Worm (Caenorhabditis elegans) whole organism, L3 larva: Measurements from ENCODE around the gene R02F11.3.

ENCODE experiments used
- R02D3.7 ChIP-seq: fragments of 150-350 bp; optimal IDR thresholded peaks from 2 replicates; lab custom pipeline; 2014; ENCODE audit warnings: missing biosample characterization, missing genetic modification characterization
- ZK546.5 ChIP-seq: sonication (generic microtip); optimal IDR thresholded peaks from 2 replicates; lab custom pipeline; 2017; ENCODE audit warnings: missing biosample characterization, missing genetic modification characterization
- aly-2 ChIP-seq: fragments of 150-350 bp; optimal IDR thresholded peaks from 2 replicates; lab custom pipeline; 2014; ENCODE audit warnings: missing biosample characterization, missing genetic modification characterization
- ama-1 ChIP-seq: fragments of 150-350 bp; optimal IDR thresholded peaks from 2 replicates; lab custom pipeline; 2018
- ceh-16 ChIP-seq: sonication (generic microtip); optimal IDR thresholded peaks from 2 replicates; lab custom pipeline; 2017; ENCODE audit warnings: missing biosample characterization, missing genetic modification characterization
- ceh-28 ChIP-seq: fragments of 150-350 bp; optimal IDR thresholded peaks from 2 replicates; lab custom pipeline; 2014; ENCODE audit warnings: missing biosample characterization, missing genetic modification reagents, missing genetic modification characterization
- ceh-82 ChIP-seq: fragments of 150-350 bp; optimal IDR thresholded peaks from 2 replicates; lab custom pipeline; 2014; ENCODE audit warnings: missing biosample characterization, missing genetic modification characterization
- ceh-9 ChIP-seq: sonication (generic microtip); optimal IDR thresholded peaks from 2 replicates; lab custom pipeline; 2018; ENCODE audit warnings: missing biosample characterization, missing genetic modification characterization
- daf-12 ChIP-seq: fragments of 150-350 bp; optimal IDR thresholded peaks from 2 replicates; lab custom pipeline; 2014; ENCODE audit warnings: missing biosample characterization, missing genetic modification reagents, missing genetic modification characterization
- egl-27 ChIP-seq: sonication (generic microtip); optimal IDR thresholded peaks from 4 replicates; lab custom pipeline; 2017; ENCODE audit warnings: missing biosample characterization, missing genetic modification reagents, missing genetic modification characterization
- egl-5 ChIP-seq: fragments of 150-350 bp; optimal IDR thresholded peaks from 2 replicates; lab custom pipeline; 2017; ENCODE audit warnings: missing biosample characterization, missing genetic modification reagents, missing genetic modification characterization, inconsistent platforms
- elt-1 ChIP-seq: fragments of 150-350 bp; optimal IDR thresholded peaks from 2 replicates; lab custom pipeline; 2014; ENCODE audit warnings: missing biosample characterization, missing genetic modification characterization
- elt-2 ChIP-seq: sonication (generic microtip); optimal IDR thresholded peaks from 2 replicates; lab custom pipeline; 2016; ENCODE audit warnings: missing genetic modification reagents, mild to moderate bottlenecking, missing genetic modification characterization, missing compliant biosample characterization
- elt-3 ChIP-seq, 3 experiments: fragments of 150-350 bp in 1 of 3; sonication (generic microtip) in 2 of 3; optimal IDR thresholded peaks; 2 replicates in 2 of 3; 4 replicates in 1 of 3; lab custom pipeline; 2014 to 2017; ENCODE audit warnings: missing biosample characterization in 3 of 3, missing genetic modification characterization in 3 of 3
- fkh-10 ChIP-seq: sonication (generic microtip); optimal IDR thresholded peaks from 2 replicates; lab custom pipeline; 2017; ENCODE audit warnings: missing biosample characterization, missing genetic modification reagents, missing genetic modification characterization
- fkh-2 ChIP-seq: fragments of 150-350 bp; optimal IDR thresholded peaks from 2 replicates; lab custom pipeline; 2014; ENCODE audit warnings: missing biosample characterization, missing genetic modification reagents, missing genetic modification characterization
- fos-1 ChIP-seq: fragments of 150-350 bp; optimal IDR thresholded peaks from 2 replicates; lab custom pipeline; 2014; ENCODE audit warnings: missing biosample characterization, missing genetic modification characterization
- jun-1 ChIP-seq: fragments of 150-350 bp; optimal IDR thresholded peaks from 2 replicates; lab custom pipeline; 2014; ENCODE audit warnings: missing biosample characterization, missing genetic modification reagents, missing genetic modification characterization
- lin-15B ChIP-seq: fragments of 150-350 bp; optimal IDR thresholded peaks from 2 replicates; lab custom pipeline; 2014; ENCODE audit warnings: missing biosample characterization, missing genetic modification characterization
- lsy-12 ChIP-seq: sonication (generic microtip); optimal IDR thresholded peaks from 2 replicates; lab custom pipeline; 2016; ENCODE audit warnings: mild to moderate bottlenecking, missing genetic modification characterization, missing compliant biosample characterization
- mdl-1 ChIP-seq: fragments of 150-350 bp; optimal IDR thresholded peaks from 2 replicates; lab custom pipeline; 2014; ENCODE audit warnings: missing biosample characterization, missing genetic modification characterization
- mml-1 ChIP-seq: fragments of 150-350 bp; sonication (generic microtip); optimal IDR thresholded peaks from 3 replicates; lab custom pipeline; 2014; ENCODE audit warnings: missing biosample characterization, missing genetic modification characterization
- nfya-1 ChIP-seq: sonication (generic microtip); optimal IDR thresholded peaks from 2 replicates; lab custom pipeline; 2017; ENCODE audit warnings: missing genetic modification characterization, mild to moderate bottlenecking, missing compliant biosample characterization, antibody characterized with exemption, moderate library complexity; ENCODE audit not compliant: insufficient read depth
- nhr-12 ChIP-seq: fragments of 150-350 bp; optimal IDR thresholded peaks from 2 replicates; lab custom pipeline; 2014; ENCODE audit warnings: missing biosample characterization, missing genetic modification characterization
- nhr-23 ChIP-seq: fragments of 150-350 bp; optimal IDR thresholded peaks from 2 replicates; lab custom pipeline; 2014; ENCODE audit warnings: missing biosample characterization, missing genetic modification reagents, missing genetic modification characterization
- nhr-25 ChIP-seq: sonication (generic microtip); optimal IDR thresholded peaks from 2 replicates; lab custom pipeline; 2017; ENCODE audit warnings: missing biosample characterization, missing genetic modification characterization
- nhr-28 ChIP-seq: fragments of 150-350 bp; optimal IDR thresholded peaks from 2 replicates; lab custom pipeline; 2014; ENCODE audit warnings: missing biosample characterization, missing genetic modification characterization
- nhr-67 ChIP-seq: fragments of 150-350 bp; optimal IDR thresholded peaks from 2 replicates; lab custom pipeline; 2014; ENCODE audit warnings: missing biosample characterization, missing genetic modification characterization
- nhr-77 ChIP-seq: fragments of 150-350 bp; optimal IDR thresholded peaks from 2 replicates; lab custom pipeline; 2014; ENCODE audit warnings: missing biosample characterization, missing genetic modification characterization
- sea-2 ChIP-seq: fragments of 150-350 bp; sonication (generic microtip); optimal IDR thresholded peaks from 4 replicates; lab custom pipeline; 2014; ENCODE audit warnings: missing biosample characterization, missing genetic modification reagents, missing genetic modification characterization
- skn-1 ChIP-seq: fragments of 150-350 bp; optimal IDR thresholded peaks from 2 replicates; lab custom pipeline; 2014; ENCODE audit warnings: missing biosample characterization, missing genetic modification characterization
- snpc-4 ChIP-seq: fragments of 150-350 bp; optimal IDR thresholded peaks from 2 replicates; lab custom pipeline; 2014; ENCODE audit warnings: missing biosample characterization, missing genetic modification characterization
- unc-39 ChIP-seq: sonication (generic microtip); optimal IDR thresholded peaks from 4 replicates; lab custom pipeline; 2017; ENCODE audit warnings: missing biosample characterization, missing genetic modification characterization
- unc-62 ChIP-seq: fragments of 150-350 bp; sonication (generic microtip); optimal IDR thresholded peaks from 4 replicates; lab custom pipeline; 2014; ENCODE audit warnings: missing biosample characterization, missing genetic modification reagents, missing genetic modification characterization
- ztf-11 ChIP-seq: fragments of 150-350 bp; optimal IDR thresholded peaks from 2 replicates; lab custom pipeline; 2014; ENCODE audit warnings: missing biosample characterization, missing genetic modification characterization
- ztf-4 ChIP-seq: fragments of 150-350 bp; optimal IDR thresholded peaks from 2 replicates; lab custom pipeline; 2014; ENCODE audit warnings: missing biosample characterization, missing genetic modification characterization

Gene R02F11.3

DNA sequence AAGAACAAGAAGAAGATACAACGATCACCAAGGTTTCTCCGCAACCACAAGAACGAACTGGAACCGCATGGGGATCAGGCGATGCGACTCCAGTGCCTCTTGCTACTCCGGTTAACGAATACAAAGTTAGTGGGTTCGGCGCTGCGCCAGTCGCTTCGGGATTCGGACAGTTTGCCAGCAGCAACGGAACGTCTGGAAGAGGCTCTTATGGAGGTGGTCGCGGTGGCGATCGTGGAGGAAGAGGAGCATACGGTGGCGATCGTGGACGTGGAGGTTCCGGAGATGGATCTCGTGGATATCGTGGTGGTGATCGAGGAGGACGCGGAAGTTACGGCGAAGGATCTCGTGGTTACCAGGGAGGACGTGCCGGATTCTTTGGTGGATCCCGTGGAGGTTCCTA lies 47.7 kb downstream of the R02F11.3 start:
- TF ChIP-seq aly-2 (tag; lab: Kevin White, UChicago) = no peak
- TF ChIP-seq nhr-23 (tag; lab: Kevin White, UChicago) = no peak
- TF ChIP-seq egl-5 (tag; lab: Kevin White, UChicago) = no peak
- no peak for TF ChIP-seq ZK546.5 (tag; lab: Kevin White, UChicago)
- no peak for TF ChIP-seq nhr-67
- no peak for TF ChIP-seq ceh-9 (tag; lab: Kevin White, UChicago)
- no peak for TF ChIP-seq unc-62 (GFP tag; lab: Kevin White, UChicago)
- TF ChIP-seq fos-1 (tag; lab: Kevin White, UChicago) = no peak
- no peak for TF ChIP-seq nhr-25 (tag; lab: Kevin White, UChicago)
- TF ChIP-seq ceh-82 = no peak
- no peak for TF ChIP-seq unc-39
- TF ChIP-seq elt-2 (tag; lab: Kevin White, UChicago) = no peak
- no peak for TF ChIP-seq elt-3 (tag; optimal IDR thresholded peaks at IDR 0.05; lab: Kevin White, UChicago)
- no peak for TF ChIP-seq nhr-77 (tag; lab: Kevin White, UChicago)
- TF ChIP-seq jun-1 = no peak
- TF ChIP-seq, all 47 proteins: peak for 0

DNA sequence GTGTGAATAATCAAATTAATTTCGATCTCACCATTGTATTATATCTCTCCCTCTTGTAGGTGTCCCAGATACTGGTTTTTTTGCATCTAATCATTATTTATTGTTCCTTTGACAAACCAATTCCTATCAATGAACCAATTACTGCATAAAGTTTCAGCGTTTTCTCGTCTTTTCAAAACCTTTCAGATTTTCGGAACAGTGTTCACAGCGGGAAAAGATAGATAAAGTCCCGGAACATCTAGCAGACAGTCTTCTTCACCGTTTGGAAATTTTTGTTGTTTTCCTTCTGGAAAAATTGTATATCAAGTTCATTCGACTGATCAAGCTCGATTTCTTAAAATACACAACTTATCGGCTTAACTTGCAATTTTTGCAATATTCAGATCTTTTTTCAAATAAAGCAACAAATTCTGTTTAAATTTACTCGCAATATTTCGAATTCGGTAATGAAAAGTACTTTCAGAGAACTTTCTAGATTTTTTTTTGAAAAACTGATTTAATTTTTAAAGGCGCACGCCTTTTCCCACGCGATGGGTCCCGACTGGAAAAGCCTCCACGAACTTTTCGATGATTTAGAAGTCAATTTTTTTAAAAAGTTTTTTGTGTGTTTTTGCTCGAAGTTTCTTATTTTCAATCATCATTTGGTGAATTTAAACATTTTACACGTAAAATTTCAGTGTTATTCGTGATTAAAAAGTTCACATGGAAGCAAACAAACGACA lies 50.3 kb downstream of the R02F11.3 start, which contains the start of gene pgl-3:
TSS of gene pgl-3 (plus strand) at position 672 of the 722 bp plus-strand sequence.
- TF ChIP-seq ama-1 (lab: Kevin White, UChicago) (no peak), egl-27 (no peak), snpc-4 (no peak), elt-2 (tag; lab: Kevin White, UChicago) (no peak), unc-62 (GFP tag; lab: Kevin White, UChicago) (no peak), ZK546.5 (tag; lab: Kevin White, UChicago) (no peak), daf-12 (no peak), nhr-67 (no peak), mml-1 (tag; lab: Kevin White, UChicago) (no peak), sea-2 (GFP tag; lab: Kevin White, UChicago) (no peak), skn-1 (no peak), ceh-16 (tag; lab: Kevin White, UChicago) (no peak), aly-2 (tag; lab: Kevin White, UChicago) (no peak), nfya-1 (tag; lab: Kevin White, UChicago) (no peak)

DNA sequence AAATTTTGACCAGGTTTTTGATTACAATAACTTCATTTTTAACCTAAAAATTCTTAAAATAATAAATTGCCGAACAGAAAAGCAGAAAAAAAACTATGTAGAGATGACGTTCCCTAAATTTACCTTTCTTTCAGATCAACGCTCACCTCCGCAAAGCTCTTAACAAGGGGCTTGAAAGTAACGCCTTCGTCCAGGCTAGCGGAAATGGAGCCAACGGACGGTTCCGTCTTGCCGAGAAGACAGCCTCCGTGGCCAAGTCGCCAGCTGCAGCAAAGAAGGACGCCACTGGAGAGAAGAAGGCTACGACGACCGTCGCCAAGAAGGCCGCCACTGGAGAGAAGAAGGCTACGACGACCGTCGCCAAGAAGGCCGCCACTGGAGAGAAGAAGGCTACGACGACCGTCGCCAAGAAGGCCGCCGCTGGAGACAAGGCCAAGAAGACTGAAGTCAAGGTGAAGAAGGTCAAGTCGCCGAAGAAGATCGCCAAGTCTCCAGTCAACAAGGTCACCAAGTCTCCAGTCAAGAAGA lies 51.0 kb downstream of the R02F11.3 start:
- no peak for TF ChIP-seq lsy-12 (tag; lab: Kevin White, UChicago)

DNA sequence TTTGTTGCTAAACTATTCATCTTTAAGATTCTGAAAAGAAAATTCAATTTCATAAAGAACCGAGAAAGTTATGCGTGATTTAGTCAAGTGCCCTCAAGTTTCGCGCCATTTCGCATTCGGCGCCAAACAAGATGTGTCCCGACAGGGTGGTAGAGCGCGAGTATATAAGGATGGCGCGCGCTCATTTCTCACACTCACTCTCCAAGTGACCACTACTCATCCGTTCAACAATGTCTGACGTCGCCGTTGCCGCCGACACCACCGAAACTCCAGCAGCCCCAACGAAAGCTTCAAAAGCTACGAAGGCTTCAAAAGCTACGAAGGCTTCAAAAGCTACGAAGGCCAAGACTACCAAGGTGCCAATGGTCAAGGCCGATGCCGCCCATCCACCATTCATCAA lies 51.6 kb downstream of the R02F11.3 start, which contains the start of gene hil-4:
TSS of gene hil-4 (plus strand) at position 191 of the 400 bp plus-strand sequence.
- TF ChIP-seq lsy-12 (tag; lab: Kevin White, UChicago) (no peak), lin-15B (tag; lab: Kevin White, UChicago) (no peak), ceh-82 (no peak), mdl-1 (tag; lab: Kevin White, UChicago) (no peak), mml-1 (tag; lab: Kevin White, UChicago) (no peak), sea-2 (GFP tag; lab: Kevin White, UChicago) (no peak), fkh-2 (tag; lab: Kevin White, UChicago) (no peak), ceh-28 (no peak), nhr-12 (tag; lab: Kevin White, UChicago) (no peak), ztf-4 (no peak), nhr-28 (no peak), elt-1 (tag; lab: Kevin White, UChicago) (no peak), nhr-23 (tag; lab: Kevin White, UChicago) (no peak), jun-1 (no peak), nhr-67 (no peak), ztf-11 (tag; lab: Kevin White, UChicago) (no peak), nhr-77 (tag; lab: Kevin White, UChicago) (no peak), egl-5 (tag; lab: Kevin White, UChicago) (no peak), R02D3.7 (tag; lab: Kevin White, UChicago) (no peak), fkh-10 (no peak)
